Worm (Caenorhabditis elegans) whole organism, late embryonic: ENCODE measurements around the gene F22B7.3.

Experiments
- K09A11.1 ChIP-seq: sonication (generic microtip); optimal IDR thresholded peaks from 2 replicates; lab custom pipeline; 2017; ENCODE audit warnings: antibody characterized with exemption, mild to moderate bottlenecking, missing genetic modification characterization, missing compliant biosample characterization; ENCODE audit not compliant: insufficient read depth
- T23F11.4 ChIP-seq: fragments of 200-800 bp; sonication (Bioruptor generic); optimal IDR thresholded peaks from 2 replicates; lab custom pipeline; 2018; ENCODE audit warnings: mild to moderate bottlenecking, missing genetic modification characterization, missing compliant biosample characterization
- Y22D7AL.16 ChIP-seq: sonication (generic microtip); optimal IDR thresholded peaks from 2 replicates; lab custom pipeline; 2016; ENCODE audit warnings: missing genetic modification characterization, missing compliant biosample characterization
- ama-1 ChIP-seq: fragments of 150-350 bp; optimal IDR thresholded peaks from 2 replicates; lab custom pipeline; 2014
- ceh-14 ChIP-seq: sonication (generic microtip); optimal IDR thresholded peaks from 2 replicates; lab custom pipeline; 2016; ENCODE audit warnings: missing genotype, missing genetic modification characterization, missing compliant biosample characterization
- ceh-18 ChIP-seq: sonication (generic microtip); optimal IDR thresholded peaks from 2 replicates; lab custom pipeline; 2016; ENCODE audit warnings: missing genetic modification characterization, missing compliant biosample characterization
- ceh-19 ChIP-seq: fragments of 200-800 bp; sonication (Bioruptor generic); optimal IDR thresholded peaks from 2 replicates; lab custom pipeline; 2018; ENCODE audit warnings: mild to moderate bottlenecking, missing genetic modification characterization, missing compliant biosample characterization
- ceh-2 ChIP-seq: sonication (generic microtip); optimal IDR thresholded peaks from 2 replicates; lab custom pipeline; 2016; ENCODE audit warnings: missing genotype, missing genetic modification characterization, missing compliant biosample characterization
- ceh-22 ChIP-seq: sonication (generic microtip); optimal IDR thresholded peaks from 2 replicates; lab custom pipeline; 2017; ENCODE audit warnings: missing biosample characterization, missing genetic modification characterization
- ceh-34 ChIP-seq: sonication (generic microtip); optimal IDR thresholded peaks from 2 replicates; lab custom pipeline; 2016; ENCODE audit warnings: mild to moderate bottlenecking, missing genetic modification characterization, missing compliant biosample characterization
- ceh-45 ChIP-seq: fragments of 200-800 bp; sonication (Bioruptor generic); IDR thresholded peaks from 2 replicates; pipeline ENCODE4 v1.3.6; 2022; ENCODE audit warnings: missing genetic modification reagents, missing genetic modification characterization, missing compliant biosample characterization
- ceh-48 ChIP-seq: sonication (generic microtip); optimal IDR thresholded peaks from 2 replicates; lab custom pipeline; 2016; ENCODE audit warnings: missing genetic modification characterization, inconsistent platforms, missing compliant biosample characterization
- ceh-6 ChIP-seq: fragments of 200-800 bp; sonication (Bioruptor generic); optimal IDR thresholded peaks from 2 replicates; lab custom pipeline; 2018; ENCODE audit warnings: mild to moderate bottlenecking, missing genetic modification characterization, missing compliant biosample characterization
- che-1 ChIP-seq: sonication (generic microtip); optimal IDR thresholded peaks from 2 replicates; lab custom pipeline; 2016; ENCODE audit warnings: mild to moderate bottlenecking, missing genetic modification characterization, missing compliant biosample characterization
- dmd-4 ChIP-seq: sonication (generic microtip); optimal IDR thresholded peaks from 2 replicates; lab custom pipeline; 2016; ENCODE audit warnings: borderline replicate concordance, missing genetic modification characterization, missing compliant biosample characterization
- elt-2 ChIP-seq: sonication (generic microtip); optimal IDR thresholded peaks from 2 replicates; lab custom pipeline; 2016; ENCODE audit warnings: missing genetic modification reagents, missing genetic modification characterization, missing compliant biosample characterization
- elt-4 ChIP-seq: sonication (generic microtip); optimal IDR thresholded peaks from 2 replicates; lab custom pipeline; 2016; ENCODE audit warnings: missing genetic modification characterization, missing compliant biosample characterization
- ets-4 ChIP-seq: sonication (generic microtip); optimal IDR thresholded peaks from 2 replicates; lab custom pipeline; 2016; ENCODE audit warnings: missing genetic modification characterization, missing compliant biosample characterization
- fax-1 ChIP-seq: sonication (generic microtip); optimal IDR thresholded peaks from 2 replicates; lab custom pipeline; 2016; ENCODE audit warnings: missing genotype, missing genetic modification characterization, missing compliant biosample characterization
- fkh-10 ChIP-seq: fragments of 150-350 bp; optimal IDR thresholded peaks from 2 replicates; lab custom pipeline; 2014; ENCODE audit warnings: missing biosample characterization, missing genetic modification reagents, missing genetic modification characterization
- fkh-6 ChIP-seq: sonication (generic microtip); optimal IDR thresholded peaks from 2 replicates; lab custom pipeline; 2016; ENCODE audit warnings: missing genetic modification characterization, missing compliant biosample characterization
- hlh-30 ChIP-seq: sonication (generic microtip); optimal IDR thresholded peaks from 2 replicates; lab custom pipeline; 2017; ENCODE audit warnings: antibody characterized with exemption, missing genetic modification characterization, missing compliant biosample characterization; ENCODE audit not compliant: insufficient read depth
- hlh-8 ChIP-seq: sonication (generic microtip); optimal IDR thresholded peaks from 2 replicates; lab custom pipeline; 2016; ENCODE audit warnings: missing genotype, missing genetic modification characterization, missing compliant biosample characterization
- madf-2 ChIP-seq: sonication (generic microtip); optimal IDR thresholded peaks from 2 replicates; lab custom pipeline; 2017; ENCODE audit warnings: missing genetic modification characterization, missing compliant biosample characterization
- mec-3 ChIP-seq: sonication (generic microtip); optimal IDR thresholded peaks from 2 replicates; lab custom pipeline; 2016; ENCODE audit warnings: borderline replicate concordance, missing genetic modification characterization, missing compliant biosample characterization
- nhr-11 ChIP-seq: fragments of 150-350 bp; optimal IDR thresholded peaks from 2 replicates; lab custom pipeline; 2014; ENCODE audit warnings: missing biosample characterization, missing genetic modification characterization
- npax-4 ChIP-seq: sonication (generic microtip); optimal IDR thresholded peaks from 2 replicates; lab custom pipeline; 2016; ENCODE audit warnings: missing genetic modification characterization, missing compliant biosample characterization
- odd-2 ChIP-seq: sonication (generic microtip); optimal IDR thresholded peaks from 2 replicates; lab custom pipeline; 2017; ENCODE audit warnings: antibody characterized with exemption, mild to moderate bottlenecking, missing genetic modification characterization, missing compliant biosample characterization
- pax-1 ChIP-seq: fragments of 150-350 bp; optimal IDR thresholded peaks from 2 replicates; lab custom pipeline; 2014; ENCODE audit warnings: missing biosample characterization, missing genetic modification characterization
- pha-2 ChIP-seq: sonication (generic microtip); optimal IDR thresholded peaks from 2 replicates; lab custom pipeline; 2017; ENCODE audit warnings: mild to moderate bottlenecking, missing genetic modification characterization, missing compliant biosample characterization
- pros-1 ChIP-seq: fragments of 150-350 bp; optimal IDR thresholded peaks from 2 replicates; lab custom pipeline; 2014; ENCODE audit warnings: missing biosample characterization, missing genetic modification reagents, missing genetic modification characterization
- ref-2 ChIP-seq: sonication (generic microtip); optimal IDR thresholded peaks from 2 replicates; lab custom pipeline; 2016; ENCODE audit warnings: missing genetic modification characterization, missing compliant biosample characterization
- rnt-1 ChIP-seq: sonication (generic microtip); optimal IDR thresholded peaks from 2 replicates; lab custom pipeline; 2016; ENCODE audit warnings: missing genetic modification characterization, missing compliant biosample characterization
- sdc-2 ChIP-seq: sonication (generic microtip); optimal IDR thresholded peaks from 2 replicates; lab custom pipeline; 2016; ENCODE audit warnings: missing genotype, missing genetic modification characterization, missing compliant biosample characterization
- sox-2 ChIP-seq: fragments of 200-800 bp; sonication (Bioruptor generic); IDR thresholded peaks from 2 replicates; pipeline ENCODE4 v1.3.6; 2022; ENCODE audit warnings: missing genetic modification reagents, missing genetic modification characterization, missing compliant biosample characterization
- tbx-2 ChIP-seq: sonication (generic microtip); optimal IDR thresholded peaks from 2 replicates; lab custom pipeline; 2016; ENCODE audit warnings: missing genetic modification characterization, missing compliant biosample characterization
- tbx-7 ChIP-seq: sonication (generic microtip); optimal IDR thresholded peaks from 2 replicates; lab custom pipeline; 2016; ENCODE audit warnings: missing genotype, missing genetic modification characterization, missing compliant biosample characterization
- ttx-3 ChIP-seq: sonication (generic microtip); optimal IDR thresholded peaks from 2 replicates; lab custom pipeline; 2016; ENCODE audit warnings: missing genetic modification reagents, missing genetic modification characterization, missing compliant biosample characterization
- unc-55 ChIP-seq: sonication (generic microtip); optimal IDR thresholded peaks from 2 replicates; lab custom pipeline; 2017; ENCODE audit warnings: missing biosample characterization, missing genetic modification reagents, missing genetic modification characterization
- zip-5 ChIP-seq: sonication (generic microtip); optimal IDR thresholded peaks from 2 replicates; lab custom pipeline; 2016; ENCODE audit warnings: missing genetic modification characterization, missing compliant biosample characterization
- ztf-16 ChIP-seq: sonication (generic microtip); optimal IDR thresholded peaks from 2 replicates; lab custom pipeline; 2017; ENCODE audit warnings: missing genetic modification characterization, missing compliant biosample characterization

The F22B7.3 gene

ce11 chrIII:8663143-8663542, 14.5 kb downstream of the F22B7.3 start:
- no peak for TF ChIP-seq dmd-4 (tag; lab: Kevin White, UChicago)
- TF ChIP-seq Y22D7AL.16 (tag; lab: Kevin White, UChicago), result no peak
- no peak for TF ChIP-seq ttx-3 (tag; lab: Kevin White, UChicago)
- TF ChIP-seq K09A11.1 (tag; lab: Kevin White, UChicago), result no peak
- peak; percentile 49 for TF ChIP-seq pros-1 (tag; lab: Kevin White, UChicago)

- TF ChIP-seq hlh-30 (peak; percentile 21), npax-4 (tag; lab: Kevin White, UChicago) (no peak)
- TF ChIP-seq, all 69 proteins: peak for 1
Observed at ce11 chrIII:8664897-8665388, 16.3 kb downstream of the F22B7.3 start, which contains the start of gene F22B7.1. Gene F22B7.1 (plus strand): TSS chrIII:8665338.

- TF ChIP-seq ceh-48 (tag; lab: Kevin White, UChicago) (no peak), pha-2 (no peak), ceh-18 (tag; lab: Kevin White, UChicago) (no peak), ceh-6 (no peak), ceh-34 (tag; lab: Kevin White, UChicago) (no peak), madf-2 (tag; lab: Kevin White, UChicago) (no peak), ceh-14 (tag; lab: Kevin White, UChicago) (no peak), ceh-45 (GFP tag; lab: Robert Waterston, UW) (no peak), ceh-22 (tag; lab: Kevin White, UChicago) (no peak), hlh-8 (tag; lab: Kevin White, UChicago) (no peak), mec-3 (tag; lab: Kevin White, UChicago) (no peak), fkh-10 (GFP tag; lab: Kevin White, UChicago) (no peak), fkh-6 (tag; lab: Kevin White, UChicago) (no peak), sdc-2 (no peak), tbx-7 (no peak), elt-4 (tag; lab: Kevin White, UChicago) (no peak), zip-5 (tag; lab: Kevin White, UChicago) (no peak), Y22D7AL.16 (tag; lab: Kevin White, UChicago) (no peak)
Observed at ce11 chrIII:8667382-8667781, 18.7 kb downstream of the F22B7.3 start, which contains the start of gene dpy-19. Gene dpy-19 (minus strand): TSS chrIII:8667482.

ce11 chrIII:8668717-8669116, 20.0 kb downstream of the F22B7.3 start:
- TF ChIP-seq ceh-22 (tag; lab: Kevin White, UChicago) (no peak), unc-55 (GFP tag; lab: Kevin White, UChicago) (peak; percentile 11)

ce11 chrIII:8674980-8675485, 26.3 kb downstream of the F22B7.3 start, which contains the start of gene pgl-2:
Gene pgl-2 (minus strand): TSS chrIII:8675435.
- no peak for TF ChIP-seq ceh-45 (GFP tag; lab: Robert Waterston, UW)
- no peak for TF ChIP-seq unc-55 (GFP tag; lab: Kevin White, UChicago)
- TF ChIP-seq ref-2 (tag; lab: Kevin White, UChicago), result no peak

ce11 chrIII:8678371-8678770, 29.7 kb downstream of the F22B7.3 start:
- TF ChIP-seq ceh-45 (GFP tag; lab: Robert Waterston, UW) (peak; percentile 91), T23F11.4 (GFP tag; lab: Kevin White, UChicago) (peak; percentile 94), sox-2 (peak; percentile 86), ceh-2 (tag; lab: Kevin White, UChicago) (peak; percentile 84), ama-1 (lab: Kevin White, UChicago) (no peak), nhr-11 (tag; lab: Kevin White, UChicago) (no peak), ceh-34 (tag; lab: Kevin White, UChicago) (peak; percentile 97), tbx-2 (tag; lab: Kevin White, UChicago) (peak; percentile 92), dmd-4 (tag; lab: Kevin White, UChicago) (peak; percentile 91), elt-4 (tag; lab: Kevin White, UChicago) (peak; percentile 63), odd-2 (tag; lab: Kevin White, UChicago) (peak; percentile 86), ztf-16 (tag; lab: Kevin White, UChicago) (peak; percentile 93), tbx-7 (peak; percentile 62), hlh-30 (peak; percentile 80), ets-4 (tag; lab: Kevin White, UChicago) (peak; percentile 26), rnt-1 (peak; percentile 84), ceh-22 (tag; lab: Kevin White, UChicago) (no peak), ceh-19 (GFP tag; lab: Kevin White, UChicago) (peak; percentile 95), fax-1 (peak; percentile 89), ceh-14 (tag; lab: Kevin White, UChicago) (peak; percentile 92), elt-2 (tag; lab: Kevin White, UChicago) (peak; percentile 96), pax-1 (tag; lab: Kevin White, UChicago) (no peak), che-1 (tag; lab: Kevin White, UChicago) (peak; percentile 94)
